Fruit fly (Drosophila melanogaster) whole organism, embryonic: Measurements from ENCODE around the gene CG9837.
A peak's percentile ranks its signal among the peaks of the same experiment; 100 is the strongest.

Experiments used
- Ada2b ChIP-seq: fragments of 200-800 bp; sonication (Bioruptor generic); IDR thresholded peaks from 2 replicates; pipeline ENCODE4 v1.3.6; 2022; ENCODE audit warnings: missing biosample characterization, missing genetic modification characterization
- Asciz ChIP-seq: fragments of 200-800 bp; sonication (Bioruptor generic); optimal IDR thresholded peaks from 2 replicates; lab custom pipeline; 2017; ENCODE audit warnings: missing biosample characterization, mild to moderate bottlenecking, missing genetic modification characterization, missing genetic modification reagents
- CG10959 ChIP-seq: fragments of 200-800 bp; sonication (Bioruptor generic); IDR thresholded peaks from 2 replicates; pipeline ENCODE4 v1.3.6; 2022; ENCODE audit warnings: missing biosample characterization, missing genetic modification characterization
- CG10979 ChIP-seq: fragments of 200-800 bp; sonication (Bioruptor generic); optimal IDR thresholded peaks from 2 replicates; lab custom pipeline; 2018; ENCODE audit warnings: missing biosample characterization, mild to moderate bottlenecking, missing genetic modification characterization, moderate library complexity
- CG12299 ChIP-seq: fragments of 200-800 bp; sonication (Bioruptor generic); optimal IDR thresholded peaks from 2 replicates; lab custom pipeline; 2018; ENCODE audit warnings: missing biosample characterization, mild to moderate bottlenecking, missing genetic modification characterization
- CG12659 ChIP-seq: fragments of 200-800 bp; sonication (Bioruptor generic); optimal IDR thresholded peaks from 3 replicates; lab custom pipeline; 2017; ENCODE audit warnings: mild to moderate bottlenecking, missing biosample characterization, missing genetic modification reagents, missing genetic modification characterization
- CG15696 ChIP-seq: fragments of 200-800 bp; sonication (Bioruptor generic); optimal IDR thresholded peaks from 2 replicates; lab custom pipeline; 2019; ENCODE audit warnings: missing biosample characterization, mild to moderate bottlenecking, missing genetic modification characterization, moderate library complexity
- CG17829 ChIP-seq: fragments of 200-800 bp; optimal IDR thresholded peaks from 2 replicates; lab custom pipeline; 2019; ENCODE audit warnings: missing biosample characterization, mild to moderate bottlenecking, missing genetic modification characterization, moderate library complexity
- CG17912 ChIP-seq: fragments of 200-800 bp; sonication (Bioruptor generic); optimal IDR thresholded peaks from 2 replicates; lab custom pipeline; 2018; ENCODE audit warnings: missing biosample characterization, mild to moderate bottlenecking, missing genetic modification characterization
- CG2712 ChIP-seq: fragments of 200-800 bp; optimal IDR thresholded peaks from 3 replicates; lab custom pipeline; 2019; ENCODE audit warnings: missing biosample characterization, mild to moderate bottlenecking, missing genetic modification characterization, moderate library complexity
- CG2889 ChIP-seq: fragments of 200-800 bp; sonication (Bioruptor generic); IDR thresholded peaks from 3 replicates; pipeline ENCODE4 v1.3.6; 2022; ENCODE audit warnings: missing biosample characterization, missing genetic modification characterization
- CG32532 ChIP-seq: fragments of 200-800 bp; sonication (Bioruptor generic); IDR thresholded peaks from 2 replicates; pipeline ENCODE4 v1.3.6; 2022; ENCODE audit warnings: missing biosample characterization, missing genetic modification characterization
- CG32767 ChIP-seq: fragments of 200-800 bp; sonication (Bioruptor generic); IDR thresholded peaks from 2 replicates; pipeline ENCODE4 v1.3.6; 2022; ENCODE audit warnings: missing biosample characterization, missing genetic modification characterization
- CG32772 ChIP-seq: fragments of 200-800 bp; sonication (Bioruptor generic); IDR thresholded peaks from 2 replicates; pipeline ENCODE4 v1.3.6; 2022; ENCODE audit warnings: missing biosample characterization, missing genetic modification characterization
- CG33213 ChIP-seq: fragments of 200-800 bp; sonication (Bioruptor generic); optimal IDR thresholded peaks from 3 replicates; lab custom pipeline; 2016; ENCODE audit warnings: missing biosample characterization, missing genetic modification characterization
- CG3726 ChIP-seq: fragments of 200-800 bp; sonication (Bioruptor generic); IDR thresholded peaks from 3 replicates; pipeline ENCODE4, ENCODE4 v1.3.6; 2022; ENCODE audit warnings: missing biosample characterization, missing genetic modification characterization
- CG4820 ChIP-seq: fragments of 200-800 bp; sonication (Bioruptor generic); optimal IDR thresholded peaks from 3 replicates; lab custom pipeline; 2016; ENCODE audit warnings: missing biosample characterization, missing genetic modification characterization
- CG5953 ChIP-seq: fragments of 200-800 bp; sonication (Bioruptor generic); IDR thresholded peaks from 2 replicates; pipeline ENCODE4 v1.3.6; 2022; ENCODE audit warnings: missing biosample characterization, missing genetic modification characterization
- CG7556 ChIP-seq: fragments of 200-800 bp; sonication (Bioruptor generic); optimal IDR thresholded peaks from 2 replicates; lab custom pipeline; 2017; ENCODE audit warnings: missing biosample characterization, mild to moderate bottlenecking, missing genetic modification characterization
- CG7745 ChIP-seq: fragments of 200-800 bp; sonication (Bioruptor generic); optimal IDR thresholded peaks from 2 replicates; lab custom pipeline; 2018; ENCODE audit warnings: missing biosample characterization, mild to moderate bottlenecking, missing genetic modification characterization, moderate library complexity
- CG7987 ChIP-seq: fragments of 200-800 bp; sonication (Bioruptor generic); optimal IDR thresholded peaks from 2 replicates; lab custom pipeline; 2018; ENCODE audit warnings: missing biosample characterization, mild to moderate bottlenecking, missing genetic modification characterization, moderate library complexity
- CG9876 ChIP-seq: fragments of 200-800 bp; sonication (Bioruptor generic); optimal IDR thresholded peaks from 2 replicates; lab custom pipeline; 2016; ENCODE audit warnings: missing biosample characterization, missing genetic modification characterization
- H15 ChIP-seq: fragments of 200-800 bp; sonication (Bioruptor generic); IDR thresholded peaks from 3 replicates; pipeline ENCODE4 v1.3.6; 2022; ENCODE audit warnings: missing biosample characterization, missing genetic modification characterization
- Hr51 ChIP-seq, 2 experiments: fragments of 200-800 bp; sonication (Bioruptor generic); optimal IDR thresholded peaks; 2 replicates in 1 of 2; 3 replicates in 1 of 2; lab custom pipeline; 2016 to 2018; ENCODE audit warnings: missing biosample characterization in 2 of 2, missing genetic modification characterization in 2 of 2, mild to moderate bottlenecking in 1 of 2, moderate library complexity in 1 of 2
- MESR4 ChIP-seq: fragments of 200-800 bp; sonication (Bioruptor generic); optimal IDR thresholded peaks from 2 replicates; lab custom pipeline; 2018; ENCODE audit warnings: missing biosample characterization, mild to moderate bottlenecking, missing genetic modification characterization, moderate library complexity
- Mrtf ChIP-seq: fragments of 200-800 bp; sonication (Bioruptor generic); IDR thresholded peaks from 3 replicates; pipeline ENCODE4 v1.3.6; 2022; ENCODE audit warnings: missing biosample characterization, missing genetic modification characterization
- NC2α ChIP-seq: fragments of 200-800 bp; sonication (Bioruptor generic); optimal IDR thresholded peaks from 2 replicates; lab custom pipeline; 2016; ENCODE audit warnings: missing biosample characterization, missing genetic modification characterization
- Neu2 ChIP-seq: fragments of 200-800 bp; sonication (Bioruptor generic); optimal IDR thresholded peaks from 3 replicates; lab custom pipeline; 2016; ENCODE audit warnings: missing biosample characterization, missing genetic modification characterization, borderline replicate concordance
- Poxn ChIP-seq: fragments of 200-800 bp; sonication (Bioruptor generic); IDR thresholded peaks from 2 replicates; pipeline ENCODE4 v1.3.6; 2022; ENCODE audit warnings: missing biosample characterization, missing genetic modification characterization
- ab ChIP-seq: fragments of 200-800 bp; sonication (Bioruptor generic); optimal IDR thresholded peaks from 2 replicates; lab custom pipeline; 2016; ENCODE audit warnings: missing biosample characterization, missing genetic modification characterization
- br ChIP-seq: fragments of >200 bp; optimal IDR thresholded peaks from 2 replicates; lab custom pipeline; 2017
- corto ChIP-seq: fragments of 200-800 bp; sonication (Bioruptor generic); optimal IDR thresholded peaks from 2 replicates; lab custom pipeline; 2016; ENCODE audit warnings: missing biosample characterization, mild to moderate bottlenecking, missing genetic modification characterization, moderate library complexity
- croc ChIP-seq: fragments of 200-800 bp; sonication (Bioruptor generic); conservative IDR thresholded peaks from 3 replicates; pipeline ENCODE4 v1.3.6; 2022; ENCODE audit warnings: missing biosample characterization, missing genetic modification characterization
- dan ChIP-seq: fragments of 200-800 bp; sonication (Bioruptor generic); IDR thresholded peaks from 2 replicates; pipeline ENCODE4 v1.3.6; 2022; ENCODE audit warnings: missing biosample characterization, missing genetic modification characterization
- dm ChIP-seq: fragments of 200-800 bp; sonication (Bioruptor generic); optimal IDR thresholded peaks from 3 replicates; lab custom pipeline; 2016; ENCODE audit warnings: missing biosample characterization, missing genetic modification characterization
- gsb-n ChIP-seq: fragments of 200-800 bp; sonication (Bioruptor generic); optimal IDR thresholded peaks from 3 replicates; lab custom pipeline; 2018; ENCODE audit warnings: missing biosample characterization, mild to moderate bottlenecking, missing genetic modification characterization
- hb ChIP-seq: fragments of 200-800 bp; sonication (Bioruptor generic); IDR thresholded peaks from 3 replicates; pipeline ENCODE4 v1.3.6; 2022; ENCODE audit warnings: missing biosample characterization, missing genetic modification characterization; ENCODE audit not compliant: partially characterized antibody
- jigr1 ChIP-seq: fragments of 200-800 bp; sonication (Bioruptor generic); IDR thresholded peaks from 3 replicates; pipeline ENCODE4 v1.3.6; 2022; ENCODE audit warnings: missing biosample characterization, missing genetic modification characterization
- nom ChIP-seq: fragments of 200-800 bp; sonication (Bioruptor generic); optimal IDR thresholded peaks from 2 replicates; lab custom pipeline; 2017; ENCODE audit warnings: missing biosample characterization, missing genetic modification characterization, mild to moderate bottlenecking, moderate library complexity, missing genetic modification reagents
- pan ChIP-seq, 4 experiments: fragments of >200 bp in 3 of 4; fragments of 200-800 bp in 1 of 4; sonication (Bioruptor generic) in 1 of 4; optimal IDR thresholded peaks in 3 of 4; IDR thresholded peaks in 1 of 4; 2 replicates each; pipeline versions ENCODE4 v1.3.6 to Lab custom; 2017 to 2022; ENCODE audit warnings: missing biosample characterization in 2 of 4, missing genetic modification characterization in 2 of 4, mixed read lengths in 1 of 4
- sc ChIP-seq, 3 experiments: fragments of >200 bp in 2 of 3; fragments of 200-800 bp in 1 of 3; sonication (Bioruptor generic) in 1 of 3; optimal IDR thresholded peaks; 2 replicates in 2 of 3; 3 replicates in 1 of 3; lab custom pipeline; 2017; ENCODE audit warnings: mild to moderate bottlenecking in 1 of 3, missing biosample characterization in 1 of 3, missing genetic modification characterization in 1 of 3, missing genetic modification reagents in 1 of 3
- sima ChIP-seq: fragments of 200-800 bp; sonication (Bioruptor generic); optimal IDR thresholded peaks from 2 replicates; lab custom pipeline; 2016; ENCODE audit warnings: missing biosample characterization, missing genetic modification characterization
- slp2 ChIP-seq: fragments of 200-800 bp; sonication (Bioruptor generic); optimal IDR thresholded peaks from 2 replicates; lab custom pipeline; 2016; ENCODE audit warnings: missing biosample characterization, missing genetic modification characterization
- sob ChIP-seq: fragments of 200-800 bp; sonication (Bioruptor generic); IDR thresholded peaks from 2 replicates; pipeline ENCODE4 v1.3.6; 2022; ENCODE audit warnings: missing biosample characterization, missing genetic modification characterization
- ssp ChIP-seq: fragments of 200-800 bp; sonication (Bioruptor generic); IDR thresholded peaks from 2 replicates; pipeline ENCODE4 v1.3.6; 2022; ENCODE audit warnings: missing biosample characterization, missing genetic modification characterization
- ttk ChIP-seq: fragments of 200-800 bp; sonication (Bioruptor generic); IDR thresholded peaks from 2 replicates; pipeline ENCODE4 v2.1.2; 2022; ENCODE audit warnings: missing biosample characterization, missing genetic modification characterization
- vnd ChIP-seq: fragments of 200-800 bp; sonication (Bioruptor generic); IDR thresholded peaks from 3 replicates; pipeline ENCODE4 v1.3.6; 2022; ENCODE audit warnings: missing biosample characterization, missing genetic modification characterization; ENCODE audit not compliant: partially characterized antibody
- vvl ChIP-seq: fragments of 200-800 bp; sonication (Bioruptor generic); IDR thresholded peaks from 2 replicates; pipeline ENCODE4 v1.3.6; 2022; ENCODE audit warnings: missing biosample characterization, missing genetic modification characterization

Gene CG9837

dm6 chr3R:8788722-8789400, 24.5 kb downstream of the CG9837 start (continued):
- TF ChIP-seq dm (GFP tag; lab: Kevin White, UChicago) = no peak
- TF ChIP-seq Poxn = no peak
- no peak for TF ChIP-seq CG7987
- peak; percentile 55; the same call in 1 of the 2 replicates for TF ChIP-seq CG32532 (GFP tag; lab: Robert Waterston, UW)
- TF ChIP-seq dan (GFP tag; lab: Robert Waterston, UW) = no peak
- TF ChIP-seq CG5953 (GFP tag; lab: Robert Waterston, UW) = peak; percentile 70
- TF ChIP-seq gsb-n (tag; lab: Kevin White, UChicago) = peak; percentile 2
- peak; percentile 27; the same call in 1 of the 2 replicates for TF ChIP-seq Ada2b (GFP tag; lab: Robert Waterston, UW)
- TF ChIP-seq hb (GFP tag; lab: Robert Waterston, UW) = no peak
- peak; percentile 71 for TF ChIP-seq CG32772 (GFP tag; lab: Robert Waterston, UW)
- TF ChIP-seq CG3726 (GFP tag; lab: Robert Waterston, UW) = 0 out of 3 replicates have a peak, but pooled peaks have one; percentile 59
- TF ChIP-seq H15 (GFP tag; lab: Robert Waterston, UW) = peak; percentile 59; the same call in 1 of the 3 replicates
- TF ChIP-seq CG2889 (GFP tag; lab: Robert Waterston, UW) = peak; percentile 15; the same call in 1 of the 3 replicates
- no peak for TF ChIP-seq NC2α (GFP tag; lab: Kevin White, UChicago)
- no peak for TF ChIP-seq ab (GFP tag; lab: Kevin White, UChicago)
- no peak for TF ChIP-seq CG9876 (GFP tag; lab: Kevin White, UChicago)
- TF ChIP-seq CG32767 (GFP tag; lab: Robert Waterston, UW) = peak; percentile 11; the same call in 1 of the 2 replicates
- no peak for TF ChIP-seq Neu2 (GFP tag; lab: Kevin White, UChicago)
- TF ChIP-seq CG12659 (GFP tag; lab: Kevin White, UChicago) = no peak
- TF ChIP-seq nom = no peak
- peak; percentile 40 for TF ChIP-seq Asciz
- TF ChIP-seq jigr1 (GFP tag; lab: Robert Waterston, UW) = peak; percentile 65; the same call in 2 of the 3 replicates
- peak; percentile 62; the same call in 1 of the 3 replicates for TF ChIP-seq Mrtf (GFP tag; lab: Robert Waterston, UW)
- no peak for TF ChIP-seq CG15696
- peak; percentile 62 for TF ChIP-seq CG17829 (tag; lab: Kevin White, UChicago)
- peak in 1 of 2 experiments; percentile 74 for TF ChIP-seq Hr51 (GFP tag; optimal IDR thresholded peaks at IDR 0.05; lab: Kevin White, UChicago)
- TF ChIP-seq CG10959 (GFP tag; lab: Robert Waterston, UW) = peak; percentile 22; the same call in 1 of the 2 replicates
- TF ChIP-seq CG7556 (GFP tag; lab: Kevin White, UChicago) = peak; percentile 37
- no peak for TF ChIP-seq corto (GFP tag; lab: Kevin White, UChicago)
- peak; percentile 76 for TF ChIP-seq CG2712 (tag; lab: Kevin White, UChicago)
- TF ChIP-seq sc (optimal IDR thresholded peaks at IDR 0.05; lab: Kevin White, UChicago) = no peak
- TF ChIP-seq sc (GFP tag; optimal IDR thresholded peaks at IDR 0.05; lab: Kevin White, UChicago) = no peak
- peak; percentile 5 for TF ChIP-seq slp2 (GFP tag; lab: Kevin White, UChicago)
- peak; percentile 34; the same call in 1 of the 2 replicates for TF ChIP-seq sob (GFP tag; lab: Robert Waterston, UW)
- no peak for TF ChIP-seq CG7745 (tag; lab: Kevin White, UChicago)
- TF ChIP-seq br = no peak
- peak; percentile 36; the same call in 1 of the 2 replicates for TF ChIP-seq ttk (GFP tag; lab: Robert Waterston, UW)
- peak; percentile 86 for TF ChIP-seq vvl (GFP tag; lab: Robert Waterston, UW)
- TF ChIP-seq CG4820 (GFP tag; lab: Kevin White, UChicago) = peak; percentile 31
- no peak for TF ChIP-seq sima (GFP tag; lab: Kevin White, UChicago)
- no peak for TF ChIP-seq vnd (GFP tag; lab: Robert Waterston, UW)
- TF ChIP-seq ssp (GFP tag; lab: Robert Waterston, UW) = peak; percentile 54; the same call in 1 of the 2 replicates
- 0 out of 3 replicates have a peak, but pooled peaks have one; percentile 45 for TF ChIP-seq croc (GFP tag; lab: Robert Waterston, UW)
- no peak for TF ChIP-seq CG17912 (GFP tag; lab: Kevin White, UChicago)
- TF ChIP-seq CG10979 (tag; lab: Kevin White, UChicago) = peak; percentile 53
- no peak for TF ChIP-seq CG33213 (GFP tag; lab: Kevin White, UChicago)
- TF ChIP-seq CG12299 (tag; lab: Kevin White, UChicago) = no peak
- TF ChIP-seq pan (optimal IDR thresholded peaks at IDR 0.05; lab: Kevin White, UChicago) = no peak
- TF ChIP-seq pan (GFP tag; optimal IDR thresholded peaks at IDR 0.05 in 1 of 2, IDR thresholded peaks at IDR 0.05 in 1 of 2) = peak in 1 of 2 experiments; percentile 88
- TF ChIP-seq MESR4 = no peak
